Fruit fly (Drosophila melanogaster) Kc167 (cell line): ENCODE measurements around the gene Cyp313a1.

Source experiments
- Myc ChIP-seq: fragments of >200 bp; optimal IDR thresholded peaks from 2 replicates; lab custom pipeline; 2017; ENCODE audit warnings: missing external identifiers
- Sin3A ChIP-seq: fragments of >200 bp; optimal IDR thresholded peaks from 2 replicates; lab custom pipeline; 2018; ENCODE audit warnings: missing external identifiers
- h ChIP-seq: fragments of >200 bp; optimal IDR thresholded peaks from 3 replicates; lab custom pipeline; 2018; ENCODE audit warnings: missing external identifiers
- insv ChIP-seq: fragments of >200 bp; optimal IDR thresholded peaks from 3 replicates; lab custom pipeline; 2018; ENCODE audit warnings: missing external identifiers
- psq ChIP-seq: fragments of >200 bp; optimal IDR thresholded peaks from 2 replicates; lab custom pipeline; 2017; ENCODE audit warnings: missing external identifiers
- ttk ChIP-seq: sonication (Bioruptor generic); optimal IDR thresholded peaks from 2 replicates; lab custom pipeline; 2017; ENCODE audit warnings: missing external identifiers

The Cyp313a1 gene

dm6 chr3R:14567329-14567728 is 46.5 kb downstream of the Cyp313a1 start, which contains the start of gene CG31313:
Gene CG31313 (minus strand): TSS chr3R:14567429.
- TF ChIP-seq ttk (lab: Kevin White, UChicago) = no peak
- TF ChIP-seq h (lab: Kevin White, UChicago) = no peak
- TF ChIP-seq insv (lab: Kevin White, UChicago) = no peak
- TF ChIP-seq psq (lab: Kevin White, UChicago) = no peak
- no peak for TF ChIP-seq Sin3A (lab: Kevin White, UChicago)
- no peak for TF ChIP-seq Myc (lab: Kevin White, UChicago)

DNA sequence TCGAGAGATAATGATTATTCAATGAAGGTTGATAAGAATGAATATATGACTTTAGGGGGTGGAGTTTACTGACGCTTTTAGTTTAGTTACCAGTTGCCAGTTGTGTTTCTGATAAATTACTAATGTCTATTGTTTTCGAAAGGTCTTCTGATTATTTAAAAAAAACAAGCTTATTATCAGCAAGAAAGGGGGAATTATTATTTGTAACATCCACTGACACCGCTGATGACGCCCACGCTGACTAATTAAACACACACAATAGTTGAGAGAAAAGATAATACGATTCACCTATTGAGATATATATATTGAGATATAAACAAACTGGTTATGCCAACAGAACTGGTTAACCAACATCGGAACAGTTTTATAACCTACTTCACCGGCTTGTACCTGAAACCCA is 46.9 kb downstream of the Cyp313a1 start:
- TF ChIP-seq ttk (lab: Kevin White, UChicago) (no peak), psq (lab: Kevin White, UChicago) (no peak), h (lab: Kevin White, UChicago) (no peak), Myc (lab: Kevin White, UChicago) (no peak), Sin3A (lab: Kevin White, UChicago) (no peak), insv (lab: Kevin White, UChicago) (no peak)

DNA sequence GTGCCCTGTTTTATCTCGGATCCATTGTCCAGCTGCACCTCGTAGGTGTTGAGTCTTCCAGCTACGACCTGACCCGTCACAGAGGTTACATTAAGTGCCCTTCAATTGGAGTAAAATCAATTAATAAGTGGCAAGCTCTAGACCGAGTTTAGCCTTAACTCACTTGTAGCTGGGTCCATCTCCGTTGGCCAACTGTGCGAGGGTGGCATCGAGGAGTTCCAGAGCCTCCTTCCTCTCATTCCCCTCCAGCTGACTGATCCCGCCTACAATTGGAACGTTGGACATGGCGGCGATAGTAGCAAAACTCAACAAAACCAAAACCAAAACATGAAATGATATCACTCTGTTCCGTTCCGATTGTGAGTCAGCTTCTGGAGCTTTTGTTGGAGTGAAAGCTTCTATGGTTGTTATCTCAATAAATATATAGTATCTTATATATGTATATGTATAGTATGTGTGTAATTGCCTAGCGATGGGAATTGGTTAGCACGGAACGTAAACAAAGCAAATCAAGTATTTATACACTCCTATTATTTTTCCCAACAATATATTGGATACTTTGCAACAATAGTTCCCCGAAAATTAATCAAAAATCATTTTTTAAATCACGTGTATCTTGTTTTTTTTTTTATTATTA is 47.8 kb downstream of the Cyp313a1 start, which contains the start of gene CG8066:
CG8066 (minus strand) TSS at position 347 of the 637 bp plus-strand sequence.
- TF ChIP-seq Myc (lab: Kevin White, UChicago) (no peak), ttk (lab: Kevin White, UChicago) (no peak), Sin3A (lab: Kevin White, UChicago) (no peak), h (lab: Kevin White, UChicago) (no peak), insv (lab: Kevin White, UChicago) (no peak), psq (lab: Kevin White, UChicago) (no peak)

DNA sequence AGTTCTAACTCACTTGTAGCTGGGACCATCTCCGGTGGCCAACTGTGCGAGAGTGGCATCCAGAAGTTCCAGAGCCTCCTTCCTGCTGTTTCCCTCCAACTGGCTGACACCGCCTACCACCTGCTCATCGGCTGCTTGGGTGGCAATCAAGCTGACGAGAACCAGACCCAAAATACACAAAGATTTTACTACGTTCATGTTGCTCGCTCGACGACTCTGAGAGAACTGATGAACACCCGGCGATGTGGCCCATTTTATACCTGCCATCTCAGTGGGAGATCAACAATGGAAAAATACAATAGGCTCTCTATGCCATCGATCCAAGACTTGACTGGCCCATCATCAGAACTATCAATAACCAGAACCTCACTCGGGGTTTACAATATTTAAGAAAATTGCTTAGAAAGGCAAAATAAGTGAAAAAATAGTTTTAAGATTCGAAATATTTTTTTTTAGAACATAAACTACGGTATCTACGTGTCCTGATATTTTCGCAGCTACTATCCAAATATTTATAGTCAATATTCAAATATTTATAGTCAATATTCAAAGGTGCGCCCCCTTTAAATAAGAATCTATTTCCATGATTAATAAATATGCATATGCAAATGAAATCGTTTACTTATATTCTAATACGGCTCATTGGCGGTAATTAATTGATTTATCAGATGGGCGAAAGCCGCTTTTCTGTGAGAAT is 48.7 kb downstream of the Cyp313a1 start, which contains the start of gene Cys:
Cys (minus strand) TSS at position 234 of the 697 bp plus-strand sequence.
- no peak for TF ChIP-seq psq (lab: Kevin White, UChicago)
- TF ChIP-seq Sin3A (lab: Kevin White, UChicago) = no peak
- TF ChIP-seq insv (lab: Kevin White, UChicago) = no peak
- TF ChIP-seq h (lab: Kevin White, UChicago) = no peak
- no peak for TF ChIP-seq Myc (lab: Kevin White, UChicago)
- TF ChIP-seq ttk (lab: Kevin White, UChicago) = no peak
